Fruit fly (Drosophila melanogaster): ENCODE measurements around the gene Him.
A peak's percentile ranks its signal among the peaks of the same experiment; 100 is the strongest.

Gene Him

DNA sequence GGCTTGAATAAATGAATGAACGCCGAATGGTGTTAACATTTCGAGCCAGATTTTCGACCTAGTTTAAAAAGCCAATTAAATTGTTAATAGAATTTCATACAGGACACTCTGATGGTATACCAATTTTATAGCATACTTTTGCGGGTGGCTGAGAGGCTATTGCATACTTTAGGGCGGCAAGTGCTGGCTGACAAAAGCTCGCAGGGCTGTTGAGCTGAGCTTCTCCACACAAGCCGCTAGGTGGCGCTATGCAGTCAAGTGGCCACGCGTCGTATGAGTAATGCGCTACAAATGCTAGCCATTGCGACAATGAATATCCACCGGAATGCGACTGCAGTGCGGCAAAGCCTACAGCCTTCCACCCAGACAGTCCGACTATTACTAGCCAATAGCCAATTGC lies 30.1 kb downstream of the Him start (continued):
- TF ChIP-seq CG9139 (GFP tag; optimal IDR thresholded peaks at IDR 0.05) (no peak), CG1621 (tag; optimal IDR thresholded peaks at IDR 0.05) (no peak), CG10631 (GFP tag; optimal IDR thresholded peaks at IDR 0.05) (no peak), Hr4 (GFP tag; optimal IDR thresholded peaks at IDR 0.05) (no peak), vri (GFP tag; optimal IDR thresholded peaks at IDR 0.05) (no peak), CG10669 (GFP tag; optimal IDR thresholded peaks at IDR 0.05) (no peak), achi (GFP tag; optimal IDR thresholded peaks at IDR 0.05) (no peak), Smox (GFP tag; optimal IDR thresholded peaks at IDR 0.05) (no peak), lz (GFP tag; optimal IDR thresholded peaks at IDR 0.05) (peak; percentile 22), CG6276 (GFP tag; optimal IDR thresholded peaks at IDR 0.05) (no peak), Hr38 (GFP tag; optimal IDR thresholded peaks at IDR 0.05) (no peak), Met (GFP tag; optimal IDR thresholded peaks at IDR 0.05) (no peak), Sox102F (GFP tag; optimal IDR thresholded peaks at IDR 0.05) (no peak), pdm3 (GFP tag; optimal IDR thresholded peaks at IDR 0.05) (peak; percentile 32), OdsH (GFP tag; optimal IDR thresholded peaks at IDR 0.05) (peak; percentile 27), CG8119 (GFP tag; IDR thresholded peaks at IDR 0.05) (no peak), CG6792 (GFP tag; optimal IDR thresholded peaks at IDR 0.05) (no peak), fkh (GFP tag; optimal IDR thresholded peaks at IDR 0.05) (no peak), Eip78C (GFP tag) (peak; percentile 37), esn (GFP tag; optimal IDR thresholded peaks at IDR 0.05) (no peak), svp (GFP tag) (no peak), CG11902 (GFP tag; optimal IDR thresholded peaks at IDR 0.05) (no peak), Hr39 (GFP tag; optimal IDR thresholded peaks at IDR 0.05) (peak; percentile 16), Ets21C (GFP tag; optimal IDR thresholded peaks at IDR 0.05) (no peak)

DNA sequence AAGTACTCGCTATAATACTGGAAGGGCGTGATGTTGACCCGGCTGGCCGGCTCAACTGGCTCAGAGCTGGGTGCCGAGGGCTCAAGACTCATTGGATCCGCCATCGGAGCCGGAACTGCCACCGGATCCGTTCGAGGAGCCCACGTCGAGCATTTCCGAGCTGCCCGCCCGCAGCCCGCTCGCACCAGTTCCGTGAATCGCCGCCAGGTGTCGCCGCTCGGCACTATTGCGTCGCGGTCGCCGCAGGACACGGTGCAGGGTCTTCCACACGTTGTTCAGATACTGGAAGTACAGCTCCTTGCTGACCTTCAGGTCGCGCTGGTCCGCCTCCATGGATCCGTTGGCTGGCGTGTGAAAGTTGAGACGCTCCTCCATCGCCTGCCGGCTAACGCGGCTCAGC lies 32.0 kb downstream of the Him start:
- no peak for TF ChIP-seq CG16779 (tag; optimal IDR thresholded peaks at IDR 0.05)
- TF ChIP-seq spab (GFP tag; optimal IDR thresholded peaks at IDR 0.05), result no peak

DNA sequence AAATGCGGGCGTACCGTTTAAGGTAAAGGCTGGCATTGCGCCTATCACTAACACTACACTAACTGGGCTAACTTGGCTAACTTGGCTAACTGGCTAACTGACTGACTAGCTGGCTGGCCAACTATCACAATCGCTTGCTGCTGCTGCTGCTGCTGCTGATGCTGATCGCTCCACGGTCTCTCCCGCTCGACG lies 33.9 kb downstream of the Him start, which contains the start of gene upd2:
Gene upd2 (minus strand): TSS at position 101 of the 192 bp plus-strand sequence.
- TF ChIP-seq Ets21C (GFP tag; optimal IDR thresholded peaks at IDR 0.05) (no peak), lz (GFP tag; optimal IDR thresholded peaks at IDR 0.05) (no peak), OdsH (GFP tag; optimal IDR thresholded peaks at IDR 0.05) (no peak), Sox102F (GFP tag; optimal IDR thresholded peaks at IDR 0.05) (no peak), Blimp-1 (GFP tag; optimal IDR thresholded peaks at IDR 0.05) (no peak), CG3919 (GFP tag; optimal IDR thresholded peaks at IDR 0.05) (no peak), CG6276 (GFP tag; optimal IDR thresholded peaks at IDR 0.05) (no peak), fd85E (GFP tag; optimal IDR thresholded peaks at IDR 0.05) (no peak), Smox (GFP tag; optimal IDR thresholded peaks at IDR 0.05) (no peak), svp (GFP tag) (no peak), achi (GFP tag; optimal IDR thresholded peaks at IDR 0.05) (no peak), eg (GFP tag; IDR thresholded peaks at IDR 0.05) (no peak), CG6792 (GFP tag; optimal IDR thresholded peaks at IDR 0.05) (no peak), Hr39 (GFP tag; optimal IDR thresholded peaks at IDR 0.05) (no peak)

DNA sequence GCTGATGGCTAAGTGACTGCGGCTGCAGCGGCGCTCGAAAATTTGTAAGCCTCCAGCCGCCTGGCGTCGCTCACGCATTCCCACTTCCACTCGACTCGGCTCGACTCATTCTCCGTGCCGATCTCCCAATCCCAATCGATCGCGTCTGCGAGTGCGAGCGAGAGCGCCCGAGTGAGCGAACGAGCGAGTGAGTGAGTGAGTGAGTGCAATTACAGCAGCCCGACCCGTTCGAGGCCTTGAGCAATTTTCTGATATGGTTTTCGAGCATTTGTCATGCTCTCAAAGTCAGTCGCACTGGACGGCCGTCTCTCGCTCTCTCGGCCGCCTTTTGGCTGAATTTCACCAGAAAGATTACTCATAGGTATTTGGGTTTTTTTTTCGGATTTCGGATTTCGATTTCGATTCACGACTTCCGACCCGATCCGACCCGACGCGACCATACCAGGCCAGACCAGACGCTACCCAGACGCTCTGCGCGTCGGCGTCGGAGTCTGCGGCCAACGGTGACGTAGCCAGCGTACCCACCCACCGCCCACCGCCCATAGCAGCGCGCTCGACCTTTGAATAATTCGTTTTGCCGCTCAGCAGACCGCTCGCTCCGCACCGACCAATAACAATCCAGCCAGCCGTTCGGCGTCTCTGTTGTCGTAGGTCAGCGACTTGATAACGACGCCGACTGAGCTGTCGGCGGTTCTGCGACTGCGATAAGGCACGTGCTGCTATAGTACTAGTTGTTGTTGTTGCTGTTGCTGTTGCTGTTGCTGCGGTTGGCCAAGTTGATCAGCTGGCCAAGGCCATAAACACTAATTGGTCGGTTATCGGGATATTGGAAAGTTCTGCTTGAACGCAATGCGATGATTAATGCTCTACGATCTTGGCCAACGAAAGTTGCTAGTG lies 34.4 kb downstream of the Him start:
- TF ChIP-seq CG6276 (GFP tag; optimal IDR thresholded peaks at IDR 0.05), result no peak
- no peak for TF ChIP-seq Eip93F (GFP tag; optimal IDR thresholded peaks at IDR 0.05)
- TF ChIP-seq svp (GFP tag), result peak; percentile 70
- no peak for TF ChIP-seq lz (GFP tag; optimal IDR thresholded peaks at IDR 0.05)
- TF ChIP-seq CG1621 (tag; optimal IDR thresholded peaks at IDR 0.05), result no peak
- TF ChIP-seq CG6792 (GFP tag; optimal IDR thresholded peaks at IDR 0.05), result no peak
- peak; percentile 48 for TF ChIP-seq Eip78C (GFP tag)
- TF ChIP-seq CG11762 (GFP tag; optimal IDR thresholded peaks at IDR 0.05; ENCODE audit: insufficient read depth), result no peak
- no peak for TF ChIP-seq CG10631 (GFP tag; optimal IDR thresholded peaks at IDR 0.05)
- TF ChIP-seq CG3032 (tag; optimal IDR thresholded peaks at IDR 0.05), result no peak
- no peak for TF ChIP-seq CG15336 (GFP tag; IDR thresholded peaks at IDR 0.05)
- TF ChIP-seq fd85E (GFP tag; optimal IDR thresholded peaks at IDR 0.05), result no peak
- no peak for TF ChIP-seq Ets21C (GFP tag; optimal IDR thresholded peaks at IDR 0.05)

All from whole organism, prepupa.